Worm (Caenorhabditis elegans) whole organism, L4 larva: ENCODE data around the gene cyp-33C2.

Experiments used
- F37D6.2 ChIP-seq: sonication (generic microtip); optimal IDR thresholded peaks from 2 replicates; lab custom pipeline; 2016; ENCODE audit warnings: mild to moderate bottlenecking, missing genetic modification characterization, missing compliant biosample characterization
- R02D3.7 ChIP-seq: fragments of 150-350 bp; sonication (generic microtip); optimal IDR thresholded peaks from 3 replicates; lab custom pipeline; 2014; ENCODE audit warnings: missing biosample characterization, missing genetic modification characterization
- T20F7.1 ChIP-seq: fragments of 200-800 bp; sonication (Bioruptor generic); optimal IDR thresholded peaks from 2 replicates; lab custom pipeline; 2018; ENCODE audit warnings: mild to moderate bottlenecking, missing genetic modification characterization, missing compliant biosample characterization
- T26A8.4 ChIP-seq: fragments of 200-800 bp; sonication (Bioruptor generic); IDR thresholded peaks from 2 replicates; pipeline ENCODE4 v1.3.6; 2022; ENCODE audit warnings: missing genetic modification characterization, missing compliant biosample characterization
- Y48G9A.11 ChIP-seq: fragments of 200-800 bp; sonication (Bioruptor generic); IDR thresholded peaks from 2 replicates; pipeline ENCODE4 v1.3.6; 2022; ENCODE audit warnings: missing genetic modification reagents, missing genetic modification characterization, missing compliant biosample characterization
- ZK337.2 ChIP-seq: fragments of 200-800 bp; sonication (Bioruptor generic); IDR thresholded peaks from 2 replicates; pipeline ENCODE4 v1.3.6; 2022; ENCODE audit warnings: missing genetic modification reagents, missing genetic modification characterization, missing compliant biosample characterization
- ZK546.5 ChIP-seq, 2 experiments: sonication (generic microtip); optimal IDR thresholded peaks; 2 replicates each; lab custom pipeline; 2017; ENCODE audit warnings: missing biosample characterization in 2 of 2, missing genetic modification characterization in 2 of 2
- aly-2 ChIP-seq: sonication (generic microtip); optimal IDR thresholded peaks from 2 replicates; lab custom pipeline; 2018; ENCODE audit warnings: missing biosample characterization, missing genetic modification characterization
- ces-1 ChIP-seq: fragments of 150-350 bp; sonication (generic microtip); optimal IDR thresholded peaks from 4 replicates; lab custom pipeline; 2014; ENCODE audit warnings: missing biosample characterization, missing genetic modification reagents, missing genetic modification characterization
- ctbp-1 ChIP-seq: fragments of 200-800 bp; sonication (Bioruptor generic); IDR thresholded peaks from 2 replicates; pipeline ENCODE4 v1.3.6; 2022; ENCODE audit warnings: missing genetic modification reagents, missing genetic modification characterization, missing compliant biosample characterization
- daf-16 ChIP-seq, 3 experiments: sonication (generic microtip); optimal IDR thresholded peaks; 2 replicates each; lab custom pipeline; 2016 to 2017; ENCODE audit warnings: missing genetic modification characterization in 3 of 3, missing genetic modification reagents in 3 of 3, mild to moderate bottlenecking in 2 of 3, missing compliant biosample characterization in 2 of 3, missing biosample characterization in 1 of 3, moderate library complexity in 1 of 3
- dmd-6 ChIP-seq: fragments of 200-800 bp; sonication (Bioruptor generic); IDR thresholded peaks from 2 replicates; pipeline ENCODE4 v1.3.6; 2022; ENCODE audit warnings: missing genetic modification reagents, missing genetic modification characterization, missing compliant biosample characterization
- dpl-1 ChIP-seq: fragments of 150-350 bp; optimal IDR thresholded peaks from 2 replicates; lab custom pipeline; 2014; ENCODE audit warnings: missing biosample characterization, missing genetic modification reagents, missing genetic modification characterization
- dve-1 ChIP-seq: sonication (generic microtip); optimal IDR thresholded peaks from 2 replicates; lab custom pipeline; 2017; ENCODE audit warnings: antibody characterized with exemption, mild to moderate bottlenecking, missing genetic modification characterization, missing compliant biosample characterization; ENCODE audit not compliant: insufficient read depth
- egl-43 ChIP-seq: fragments of 200-800 bp; sonication (Bioruptor generic); IDR thresholded peaks from 2 replicates; pipeline ENCODE4 v1.3.6; 2022; ENCODE audit warnings: missing genetic modification reagents, missing genetic modification characterization, missing compliant biosample characterization
- gei-8 ChIP-seq: fragments of 200-800 bp; sonication (Bioruptor generic); optimal IDR thresholded peaks from 2 replicates; lab custom pipeline; 2018; ENCODE audit warnings: mild to moderate bottlenecking, missing genetic modification characterization, missing compliant biosample characterization
- hif-1 ChIP-seq, 2 experiments: sonication (generic microtip); optimal IDR thresholded peaks; 2 replicates each; lab custom pipeline; 2016 to 2017; ENCODE audit warnings: missing compliant biosample characterization in 2 of 2, missing genetic modification characterization in 2 of 2, missing genetic modification reagents in 2 of 2, missing genotype in 2 of 2, mild to moderate bottlenecking in 1 of 2
- hlh-11 ChIP-seq: fragments of 200-800 bp; sonication (Bioruptor generic); optimal IDR thresholded peaks from 2 replicates; lab custom pipeline; 2018; ENCODE audit warnings: mild to moderate bottlenecking, missing genetic modification characterization, missing compliant biosample characterization
- hmg-1.1 ChIP-seq: fragments of 200-800 bp; sonication (Bioruptor generic); IDR thresholded peaks from 2 replicates; pipeline ENCODE4 v1.3.6; 2022; ENCODE audit warnings: missing genetic modification reagents, missing genetic modification characterization, missing compliant biosample characterization
- jun-1 ChIP-seq: fragments of 150-350 bp; optimal IDR thresholded peaks from 2 replicates; lab custom pipeline; 2014; ENCODE audit warnings: missing biosample characterization, missing genetic modification reagents, missing genetic modification characterization
- lin-15B ChIP-seq: fragments of 150-350 bp; sonication (generic microtip); optimal IDR thresholded peaks from 3 replicates; lab custom pipeline; 2014; ENCODE audit warnings: missing biosample characterization, missing genetic modification characterization
- lin-38 ChIP-seq: fragments of 200-800 bp; sonication (Bioruptor generic); IDR thresholded peaks from 2 replicates; pipeline ENCODE4 v1.3.6; 2022; ENCODE audit warnings: missing genetic modification reagents, missing genetic modification characterization, missing compliant biosample characterization
- mes-2 ChIP-seq: sonication (generic microtip); optimal IDR thresholded peaks from 2 replicates; lab custom pipeline; 2016; ENCODE audit warnings: missing genotype, mild to moderate bottlenecking, missing genetic modification characterization, missing compliant biosample characterization; ENCODE audit not compliant: poor library complexity, severe bottlenecking
- mxl-2 ChIP-seq: fragments of 200-800 bp; sonication (Bioruptor generic); conservative IDR thresholded peaks from 2 replicates; pipeline ENCODE4 v1.3.6; 2022; ENCODE audit warnings: missing genetic modification reagents, missing genetic modification characterization, missing compliant biosample characterization
- nhr-11 ChIP-seq: fragments of 150-350 bp; optimal IDR thresholded peaks from 2 replicates; lab custom pipeline; 2014; ENCODE audit warnings: missing biosample characterization, missing genetic modification characterization
- nhr-111 ChIP-seq: fragments of 200-800 bp; sonication (Bioruptor generic); optimal IDR thresholded peaks from 2 replicates; lab custom pipeline; 2018; ENCODE audit warnings: mild to moderate bottlenecking, missing genetic modification characterization, missing compliant biosample characterization
- nhr-28 ChIP-seq: fragments of 150-350 bp; optimal IDR thresholded peaks from 2 replicates; lab custom pipeline; 2014; ENCODE audit warnings: missing biosample characterization, missing genetic modification characterization
- nhr-42 ChIP-seq: fragments of 200-800 bp; sonication (Bioruptor generic); IDR thresholded peaks from 2 replicates; pipeline ENCODE4 v1.3.6; 2022; ENCODE audit warnings: missing genetic modification characterization, missing compliant biosample characterization
- saeg-2 ChIP-seq: fragments of 200-800 bp; sonication (Bioruptor generic); IDR thresholded peaks from 2 replicates; pipeline ENCODE4 v1.3.6; 2022; ENCODE audit warnings: missing genetic modification reagents, missing genetic modification characterization, missing compliant biosample characterization
- skn-1 ChIP-seq: fragments of 150-350 bp; optimal IDR thresholded peaks from 2 replicates; lab custom pipeline; 2014; ENCODE audit warnings: missing biosample characterization, missing genetic modification characterization
- spr-1 ChIP-seq: sonication (generic microtip); optimal IDR thresholded peaks from 2 replicates; lab custom pipeline; 2016; ENCODE audit warnings: mild to moderate bottlenecking, missing genetic modification characterization, missing compliant biosample characterization
- unc-130 ChIP-seq: sonication (generic microtip); optimal IDR thresholded peaks from 2 replicates; lab custom pipeline; 2016; ENCODE audit warnings: missing genetic modification reagents, missing genetic modification characterization, missing compliant biosample characterization
- vab-7 ChIP-seq: fragments of 200-800 bp; sonication (Bioruptor generic); IDR thresholded peaks from 2 replicates; pipeline ENCODE4 v1.3.6; 2022; ENCODE audit warnings: missing genetic modification reagents, missing genetic modification characterization, missing compliant biosample characterization
- zag-1 ChIP-seq: fragments of 150-350 bp; optimal IDR thresholded peaks from 2 replicates; lab custom pipeline; 2014; ENCODE audit warnings: missing biosample characterization, missing genetic modification characterization
- zfp-2 ChIP-seq: sonication (generic microtip); optimal IDR thresholded peaks from 2 replicates; lab custom pipeline; 2016; ENCODE audit warnings: mild to moderate bottlenecking, missing genetic modification characterization, missing compliant biosample characterization
- zip-11 ChIP-seq: fragments of 200-800 bp; sonication (Bioruptor generic); IDR thresholded peaks from 2 replicates; pipeline ENCODE4 v1.3.6; 2022; ENCODE audit warnings: missing genetic modification characterization, missing compliant biosample characterization
- ztf-11 ChIP-seq: fragments of 150-350 bp; optimal IDR thresholded peaks from 2 replicates; lab custom pipeline; 2014; ENCODE audit warnings: missing biosample characterization, missing genetic modification characterization
- ztf-7 ChIP-seq: fragments of 150-350 bp; optimal IDR thresholded peaks from 2 replicates; lab custom pipeline; 2014; ENCODE audit warnings: missing biosample characterization, missing genetic modification characterization

cyp-33C2 gene

DNA sequence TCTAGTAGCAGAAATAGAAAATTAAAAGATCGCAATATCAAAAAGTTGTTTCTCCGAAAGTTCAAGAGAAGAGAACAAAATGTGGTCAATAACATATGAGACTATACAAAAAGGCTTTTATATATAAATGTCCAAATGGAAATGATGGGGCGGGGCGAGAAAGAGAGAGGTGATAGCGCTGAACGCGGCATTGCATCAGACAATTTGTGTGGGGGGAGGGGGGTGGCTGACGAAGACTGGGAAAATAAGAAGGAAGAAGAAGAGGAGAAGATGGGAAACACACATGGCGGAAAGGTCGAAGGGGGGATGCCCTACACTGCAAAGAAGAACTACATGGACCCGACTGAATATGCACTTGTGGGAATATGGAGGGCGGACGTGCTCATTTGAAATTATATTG lies 48.0 kb upstream of the cyp-33C2 start (continued):
- TF ChIP-seq hif-1 (tag; optimal IDR thresholded peaks at IDR 0.05; lab: Kevin White, UChicago) (peak in 1 of 2 experiments; percentile 7), skn-1 (tag; lab: Kevin White, UChicago) (no peak), daf-16 (GFP tag; optimal IDR thresholded peaks at IDR 0.05; lab: Kevin White, UChicago) (no peak), daf-16 (tag; optimal IDR thresholded peaks at IDR 0.05; lab: Kevin White, UChicago) (no peak), hlh-11 (tag; lab: Kevin White, UChicago) (peak; percentile 61), nhr-11 (peak; percentile 69), nhr-28 (tag; lab: Kevin White, UChicago) (peak; percentile 63), nhr-42 (GFP tag; lab: Robert Waterston, UW) (no peak), ztf-7 (tag; lab: Kevin White, UChicago) (no peak), mes-2 (tag; lab: Kevin White, UChicago) (peak; percentile 40), dve-1 (tag; lab: Kevin White, UChicago) (peak; percentile 4), hmg-1.1 (GFP tag; lab: Robert Waterston, UW) (peak; percentile 34; the same call in 1 of the 2 replicates), R02D3.7 (no peak), ztf-11 (tag; lab: Kevin White, UChicago) (no peak), dmd-6 (GFP tag; lab: Robert Waterston, UW) (peak; percentile 52), ctbp-1 (peak; percentile 24; the same call in 1 of the 2 replicates), ZK546.5 (tag; optimal IDR thresholded peaks at IDR 0.05; lab: Kevin White, UChicago) (no peak), T20F7.1 (GFP tag; lab: Kevin White, UChicago) (no peak), Y48G9A.11 (GFP tag; lab: Robert Waterston, UW) (no peak), egl-43 (GFP tag; lab: Robert Waterston, UW) (no peak), lin-15B (tag; lab: Kevin White, UChicago) (no peak), zag-1 (tag; lab: Kevin White, UChicago) (no peak), dpl-1 (GFP tag; lab: Kevin White, UChicago) (peak; percentile 18), ces-1 (GFP tag; lab: Kevin White, UChicago) (no peak), saeg-2 (no peak), spr-1 (tag; lab: Kevin White, UChicago) (no peak), lin-38 (no peak), unc-130 (no peak), nhr-111 (GFP tag; lab: Kevin White, UChicago) (no peak), mxl-2 (no peak), F37D6.2 (tag; lab: Kevin White, UChicago) (no peak), aly-2 (tag; lab: Kevin White, UChicago) (no peak), gei-8 (GFP tag; lab: Kevin White, UChicago) (no peak), ZK337.2 (GFP tag; lab: Robert Waterston, UW) (0 out of 2 replicates have a peak, but pooled peaks have one; percentile 8)

DNA sequence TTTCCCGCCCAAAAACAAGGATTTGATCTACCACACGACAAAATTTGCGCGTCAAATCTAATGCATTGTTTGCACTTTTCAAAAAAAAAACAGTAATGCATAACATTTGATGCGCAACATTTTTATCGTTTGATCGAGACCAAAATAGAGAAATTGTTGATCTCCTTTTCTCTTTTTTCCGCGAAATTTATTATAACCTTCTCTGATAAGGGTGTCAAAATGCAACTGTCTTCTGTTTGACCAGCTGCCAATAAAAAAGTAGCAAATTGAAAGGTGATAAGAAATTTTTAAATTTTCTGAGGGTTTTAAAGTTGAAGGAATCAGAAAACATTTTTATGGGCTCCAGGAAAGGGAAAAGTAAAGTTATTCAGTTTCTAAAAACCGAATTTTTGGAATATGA lies 46.3 kb upstream of the cyp-33C2 start:
- TF ChIP-seq vab-7 (GFP tag; lab: Robert Waterston, UW): no peak
- no peak for TF ChIP-seq aly-2 (tag; lab: Kevin White, UChicago)
- no peak for TF ChIP-seq T26A8.4 (GFP tag; lab: Robert Waterston, UW)
- TF ChIP-seq nhr-11: no peak
- no peak for TF ChIP-seq jun-1 (tag; lab: Kevin White, UChicago)
- no peak for TF ChIP-seq hif-1 (tag; optimal IDR thresholded peaks at IDR 0.05; lab: Kevin White, UChicago)
- TF ChIP-seq dmd-6 (GFP tag; lab: Robert Waterston, UW): peak; percentile 62
- no peak for TF ChIP-seq zip-11 (GFP tag; lab: Robert Waterston, UW)
- no peak for TF ChIP-seq zfp-2
- no peak for TF ChIP-seq daf-16 (GFP tag; optimal IDR thresholded peaks at IDR 0.05; lab: Kevin White, UChicago)
- TF ChIP-seq daf-16 (tag; optimal IDR thresholded peaks at IDR 0.05; lab: Kevin White, UChicago): peak; percentile 37
